Worm (Caenorhabditis elegans): ENCODE measurements around the gene ZC250.4.

DNA sequence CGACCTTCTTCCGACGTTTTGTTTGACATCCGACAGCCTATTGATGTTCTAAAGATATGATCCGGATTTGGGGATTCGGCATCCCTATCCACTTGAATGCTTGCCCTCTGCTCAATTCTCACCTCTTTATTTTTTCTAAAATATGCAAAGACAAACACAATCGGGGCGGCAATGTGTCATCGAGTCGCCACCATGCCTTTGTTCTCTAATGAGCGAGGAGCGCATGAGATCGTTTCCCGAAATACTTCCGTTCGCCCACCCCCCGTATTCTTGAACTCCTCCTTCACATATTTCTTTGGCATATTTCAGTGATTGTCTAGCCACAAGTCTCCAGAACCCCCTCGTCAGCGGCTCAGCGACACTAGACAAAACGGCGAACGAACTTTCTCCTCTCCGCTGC, 13.6 kb downstream of the ZC250.4 start, which contains the start of gene cyn-17:
- TF ChIP-seq hmbx-1 (tag; optimal IDR thresholded peaks at IDR 0.05), result no peak
- no peak for TF ChIP-seq aly-1 (tag; optimal IDR thresholded peaks at IDR 0.05)
- TF ChIP-seq ama-1 (optimal IDR thresholded peaks at IDR 0.05), result no peak
- TF ChIP-seq F13C5.2 (tag; optimal IDR thresholded peaks at IDR 0.05), result no peak
